Fruit fly (Drosophila melanogaster) whole organism, embryonic: ENCODE data around the gene CG3603.
A peak's percentile ranks its signal among the peaks of the same experiment; 100 is the strongest.

Experiments used
- ATbp ChIP-seq: fragments of 200-800 bp; sonication (Bioruptor generic); optimal IDR thresholded peaks from 2 replicates; lab custom pipeline; 2017; ENCODE audit warnings: missing biosample characterization, mild to moderate bottlenecking, missing genetic modification characterization, missing genetic modification reagents
- Awh ChIP-seq: fragments of 200-800 bp; sonication (Bioruptor generic); IDR thresholded peaks from 2 replicates; pipeline ENCODE4, ENCODE4 v1.3.6; 2022; ENCODE audit warnings: missing biosample characterization, missing genetic modification characterization
- CG10209 ChIP-seq: fragments of 200-800 bp; sonication (Bioruptor generic); optimal IDR thresholded peaks from 3 replicates; lab custom pipeline; 2017; ENCODE audit warnings: missing biosample characterization, mild to moderate bottlenecking, missing genetic modification characterization, missing genetic modification reagents
- CG10321 ChIP-seq: fragments of 200-800 bp; sonication (Bioruptor generic); IDR thresholded peaks from 2 replicates; pipeline ENCODE4 v1.3.6; 2022; ENCODE audit warnings: missing biosample characterization, missing genetic modification characterization
- CG11093 ChIP-seq: fragments of 200-800 bp; sonication (Bioruptor generic); IDR thresholded peaks from 3 replicates; pipeline ENCODE4 v1.3.6; 2022; ENCODE audit warnings: missing biosample characterization, missing genetic modification characterization
- CG11398 ChIP-seq: fragments of 200-800 bp; sonication (Bioruptor generic); optimal IDR thresholded peaks from 2 replicates; lab custom pipeline; 2016; ENCODE audit warnings: missing biosample characterization, missing genetic modification characterization
- CG12104 ChIP-seq: fragments of 200-800 bp; sonication (Bioruptor generic); optimal IDR thresholded peaks from 3 replicates; lab custom pipeline; 2016; ENCODE audit warnings: missing biosample characterization, missing genetic modification characterization
- CG13775 ChIP-seq: fragments of 200-800 bp; sonication (Bioruptor generic); optimal IDR thresholded peaks from 3 replicates; lab custom pipeline; 2017; ENCODE audit warnings: missing biosample characterization, mild to moderate bottlenecking, missing genetic modification characterization
- CG14667 ChIP-seq: fragments of 200-800 bp; sonication (Bioruptor generic); IDR thresholded peaks from 2 replicates; pipeline ENCODE4 v1.3.6; 2022; ENCODE audit warnings: missing biosample characterization, missing genetic modification characterization
- CG15269 ChIP-seq: fragments of 200-800 bp; sonication (Bioruptor generic); optimal IDR thresholded peaks from 2 replicates; lab custom pipeline; 2018; ENCODE audit warnings: missing biosample characterization, mild to moderate bottlenecking, missing genetic modification characterization, moderate library complexity
- CG1602 ChIP-seq: fragments of 200-800 bp; sonication (Bioruptor generic); optimal IDR thresholded peaks from 3 replicates; lab custom pipeline; 2016; ENCODE audit warnings: missing biosample characterization, missing genetic modification characterization
- CG17568 ChIP-seq: fragments of 200-800 bp; sonication (Bioruptor generic); optimal IDR thresholded peaks from 2 replicates; lab custom pipeline; 2018; ENCODE audit warnings: missing biosample characterization, mild to moderate bottlenecking, missing genetic modification characterization, moderate library complexity
- CG17612 ChIP-seq: fragments of 200-800 bp; sonication (Bioruptor generic); IDR thresholded peaks from 2 replicates; pipeline ENCODE4 v1.3.6; 2022; ENCODE audit warnings: missing biosample characterization, missing genetic modification characterization
- CG18599 ChIP-seq: fragments of 200-800 bp; sonication (Bioruptor generic); optimal IDR thresholded peaks from 3 replicates; lab custom pipeline; 2017; ENCODE audit warnings: missing biosample characterization, missing genetic modification characterization, mild to moderate bottlenecking, moderate library complexity, missing genetic modification reagents
- CG33213 ChIP-seq: fragments of 200-800 bp; sonication (Bioruptor generic); optimal IDR thresholded peaks from 3 replicates; lab custom pipeline; 2016; ENCODE audit warnings: missing biosample characterization, missing genetic modification characterization
- CG3726 ChIP-seq: fragments of 200-800 bp; sonication (Bioruptor generic); IDR thresholded peaks from 3 replicates; pipeline ENCODE4, ENCODE4 v1.3.6; 2022; ENCODE audit warnings: missing biosample characterization, missing genetic modification characterization
- CG43689 ChIP-seq: fragments of 200-800 bp; sonication (Bioruptor generic); IDR thresholded peaks from 2 replicates; pipeline ENCODE4 v1.3.6; 2022; ENCODE audit warnings: missing biosample characterization, missing genetic modification characterization
- CG4854 ChIP-seq: fragments of 200-800 bp; sonication (Bioruptor generic); optimal IDR thresholded peaks from 2 replicates; lab custom pipeline; 2016; ENCODE audit warnings: missing biosample characterization, missing genetic modification characterization, inconsistent platforms
- CG5180 ChIP-seq: fragments of 200-800 bp; sonication (Bioruptor generic); optimal IDR thresholded peaks from 3 replicates; lab custom pipeline; 2017; ENCODE audit warnings: missing biosample characterization, missing genetic modification characterization, mild to moderate bottlenecking, moderate library complexity, missing genetic modification reagents
- CG7271 ChIP-seq: fragments of 200-800 bp; sonication (Bioruptor generic); optimal IDR thresholded peaks from 2 replicates; lab custom pipeline; 2018; ENCODE audit warnings: missing biosample characterization, mild to moderate bottlenecking, missing genetic modification characterization, moderate library complexity
- CG7372 ChIP-seq: fragments of 200-800 bp; sonication (Bioruptor generic); IDR thresholded peaks from 2 replicates; pipeline ENCODE4 v1.3.6; 2022; ENCODE audit warnings: missing biosample characterization, missing genetic modification characterization
- CG7745 ChIP-seq: fragments of 200-800 bp; sonication (Bioruptor generic); optimal IDR thresholded peaks from 2 replicates; lab custom pipeline; 2018; ENCODE audit warnings: missing biosample characterization, mild to moderate bottlenecking, missing genetic modification characterization, moderate library complexity
- CG7839 ChIP-seq: fragments of 200-800 bp; sonication (Bioruptor generic); optimal IDR thresholded peaks from 3 replicates; lab custom pipeline; 2018; ENCODE audit warnings: missing biosample characterization, mild to moderate bottlenecking, missing genetic modification characterization, moderate library complexity
- CG7963 ChIP-seq: fragments of 200-800 bp; sonication (Bioruptor generic); IDR thresholded peaks from 3 replicates; pipeline ENCODE4 v1.3.6; 2022; ENCODE audit warnings: missing biosample characterization, missing genetic modification characterization; ENCODE audit not compliant: partially characterized antibody
- CG9437 ChIP-seq: fragments of 200-800 bp; sonication (Bioruptor generic); optimal IDR thresholded peaks from 2 replicates; lab custom pipeline; 2018; ENCODE audit warnings: missing biosample characterization, mild to moderate bottlenecking, missing genetic modification characterization
- Ets97D ChIP-seq: fragments of 200-800 bp; sonication (Bioruptor generic); optimal IDR thresholded peaks from 3 replicates; lab custom pipeline; 2016; ENCODE audit warnings: missing biosample characterization, missing genetic modification characterization
- H2.0 ChIP-seq: fragments of 200-800 bp; sonication (Bioruptor generic); IDR thresholded peaks from 2 replicates; pipeline ENCODE4 v1.3.6; 2022; ENCODE audit warnings: missing biosample characterization, missing genetic modification characterization
- HmgZ ChIP-seq: fragments of 200-800 bp; sonication (Bioruptor generic); optimal IDR thresholded peaks from 2 replicates; lab custom pipeline; 2018; ENCODE audit warnings: missing biosample characterization, mild to moderate bottlenecking, missing genetic modification characterization
- Hr3 ChIP-seq: fragments of 200-800 bp; sonication (Bioruptor generic); optimal IDR thresholded peaks from 3 replicates; lab custom pipeline; 2016; ENCODE audit warnings: missing biosample characterization, missing genetic modification characterization
- Hsf ChIP-seq: fragments of 200-800 bp; sonication (Bioruptor generic); optimal IDR thresholded peaks from 3 replicates; lab custom pipeline; 2016; ENCODE audit warnings: missing biosample characterization, missing genetic modification characterization
- Lim3 ChIP-seq: fragments of 200-800 bp; sonication (Bioruptor generic); IDR thresholded peaks from 2 replicates; pipeline ENCODE4 v1.3.6; 2022; ENCODE audit warnings: missing biosample characterization, missing genetic modification characterization
- Opbp ChIP-seq: fragments of 200-800 bp; sonication (Bioruptor generic); IDR thresholded peaks from 3 replicates; pipeline ENCODE4 v1.3.6; 2022; ENCODE audit warnings: missing biosample characterization, missing genetic modification characterization; ENCODE audit not compliant: partially characterized antibody
- abd-A ChIP-seq: fragments of 200-800 bp; sonication (Bioruptor generic); optimal IDR thresholded peaks from 3 replicates; lab custom pipeline; 2019; ENCODE audit warnings: missing biosample characterization, mild to moderate bottlenecking, missing genetic modification characterization, moderate library complexity
- bsh ChIP-seq, 2 experiments: fragments of 200-800 bp; sonication (Bioruptor generic); optimal IDR thresholded peaks; 2 replicates each; lab custom pipeline; 2017 to 2018; ENCODE audit warnings: mild to moderate bottlenecking in 2 of 2, missing biosample characterization in 2 of 2, missing genetic modification characterization in 2 of 2, moderate library complexity in 1 of 2
- danr ChIP-seq: fragments of 200-800 bp; sonication (Bioruptor generic); IDR thresholded peaks from 2 replicates; pipeline ENCODE4 v1.3.6; 2022; ENCODE audit warnings: missing biosample characterization, missing genetic modification characterization
- emc ChIP-seq: fragments of 200-800 bp; sonication (Bioruptor generic); optimal IDR thresholded peaks from 2 replicates; lab custom pipeline; 2016; ENCODE audit warnings: missing biosample characterization, missing genetic modification characterization
- exex ChIP-seq: fragments of 200-800 bp; sonication (Bioruptor generic); optimal IDR thresholded peaks from 4 replicates; lab custom pipeline; 2018; ENCODE audit warnings: missing biosample characterization, mild to moderate bottlenecking, missing genetic modification characterization, moderate library complexity
- gfzf ChIP-seq: fragments of 200-800 bp; sonication (Bioruptor generic); optimal IDR thresholded peaks from 2 replicates; lab custom pipeline; 2016; ENCODE audit warnings: missing biosample characterization, mild to moderate bottlenecking, missing genetic modification characterization, moderate library complexity
- hkb ChIP-seq, 2 experiments: fragments of 200-800 bp in 1 of 2; fragments of >200 bp in 1 of 2; sonication (Bioruptor generic) in 1 of 2; IDR thresholded peaks in 1 of 2; optimal IDR thresholded peaks in 1 of 2; 2 replicates each; pipeline versions ENCODE4 v1.3.6 to Lab custom; 2017 to 2022; ENCODE audit warnings: missing biosample characterization in 1 of 2, missing genetic modification characterization in 1 of 2
- jumu ChIP-seq: fragments of 200-800 bp; sonication (Bioruptor generic); optimal IDR thresholded peaks from 3 replicates; lab custom pipeline; 2016; ENCODE audit warnings: missing biosample characterization, missing genetic modification characterization
- lab ChIP-seq: fragments of 200-800 bp; sonication (Bioruptor generic); optimal IDR thresholded peaks from 3 replicates; lab custom pipeline; 2017; ENCODE audit warnings: missing biosample characterization, missing genetic modification characterization, mild to moderate bottlenecking, moderate library complexity, missing genetic modification reagents
- onecut ChIP-seq: fragments of 200-800 bp; sonication (Bioruptor generic); IDR thresholded peaks from 2 replicates; pipeline ENCODE4 v1.3.6; 2022; ENCODE audit warnings: missing biosample characterization, missing genetic modification characterization
- ranshi ChIP-seq: fragments of 200-800 bp; sonication (Bioruptor generic); IDR thresholded peaks from 2 replicates; pipeline ENCODE4 v1.3.6; 2022; ENCODE audit warnings: missing biosample characterization, missing genetic modification characterization
- sd ChIP-seq: fragments of 200-800 bp; sonication (Bioruptor generic); optimal IDR thresholded peaks from 3 replicates; lab custom pipeline; 2018; ENCODE audit warnings: missing biosample characterization, mild to moderate bottlenecking, missing genetic modification characterization, moderate library complexity
- sens ChIP-seq: fragments of 200-800 bp; sonication (Bioruptor generic); peaks from one replicate; lab custom pipeline; 2016; ENCODE audit warnings: missing biosample characterization, missing genetic modification characterization
- shn ChIP-seq: fragments of 200-800 bp; sonication (Bioruptor generic); optimal IDR thresholded peaks from 3 replicates; lab custom pipeline; 2016; ENCODE audit warnings: missing biosample characterization, missing genetic modification characterization
- slbo ChIP-seq: fragments of 200-800 bp; sonication (Bioruptor generic); IDR thresholded peaks from 2 replicates; pipeline ENCODE4 v1.3.6; 2022; ENCODE audit warnings: missing biosample characterization, missing genetic modification characterization
- tgo ChIP-seq: fragments of 200-800 bp; sonication (Bioruptor generic); IDR thresholded peaks from 3 replicates; pipeline ENCODE4 v1.3.6; 2022; ENCODE audit warnings: missing biosample characterization, missing genetic modification characterization
- tna ChIP-seq: fragments of 200-800 bp; sonication (Bioruptor generic); IDR thresholded peaks from 2 replicates; pipeline ENCODE4 v1.3.6; 2022; ENCODE audit warnings: missing biosample characterization, missing genetic modification characterization; ENCODE audit not compliant: partially characterized antibody
- usp ChIP-seq: fragments of >200 bp; optimal IDR thresholded peaks from 2 replicates; lab custom pipeline; 2017; ENCODE audit warnings: missing biosample characterization, missing genetic modification characterization

Gene CG3603

DNA sequence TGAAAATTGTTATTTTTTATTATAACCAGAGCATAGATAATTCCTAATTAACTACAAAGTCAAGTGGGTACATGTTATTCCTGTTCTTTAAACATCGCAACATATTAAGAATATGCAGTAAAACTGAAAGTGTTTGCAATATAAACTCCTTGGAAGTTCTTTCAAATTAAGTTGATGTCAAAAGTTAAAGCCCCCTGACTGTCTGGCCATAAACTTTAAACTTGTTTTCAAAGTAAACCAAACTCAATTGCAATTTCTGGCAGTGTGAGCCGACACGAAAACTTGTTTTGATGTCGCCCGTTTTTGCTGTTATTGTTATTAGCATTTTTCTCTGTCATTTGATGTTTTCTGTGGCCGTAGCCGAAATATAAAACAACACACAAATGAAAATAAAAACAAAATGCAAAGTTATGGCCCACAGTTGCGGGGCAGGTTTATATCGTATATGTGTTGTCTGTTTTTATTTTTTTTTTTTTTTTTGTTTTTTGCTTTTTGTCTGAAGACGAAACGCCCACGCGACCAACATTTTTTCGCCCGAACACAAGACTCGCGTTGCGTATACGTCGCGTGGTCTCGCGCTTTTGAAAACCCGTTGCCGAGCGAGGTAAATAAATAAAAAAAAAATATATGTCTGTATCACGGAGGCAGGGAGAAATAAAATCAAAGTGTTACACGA, 45.4 kb downstream of the CG3603 start (continued):
- TF ChIP-seq CG13775 = no peak
- peak; percentile 10 for TF ChIP-seq CG9437 (GFP tag; lab: Kevin White, UChicago)
- no peak for TF ChIP-seq ranshi (GFP tag; lab: Robert Waterston, UW)
- no peak for TF ChIP-seq Lim3
- no peak for TF ChIP-seq exex (tag; lab: Kevin White, UChicago)
- no peak for TF ChIP-seq danr (GFP tag; lab: Robert Waterston, UW)
- TF ChIP-seq CG7271 (tag; lab: Kevin White, UChicago) = no peak
- peak; percentile 8 for TF ChIP-seq CG15269 (tag; lab: Kevin White, UChicago)
- no peak for TF ChIP-seq Hr3 (GFP tag; lab: Kevin White, UChicago)
- TF ChIP-seq CG43689 (GFP tag; lab: Robert Waterston, UW) = no peak
- no peak for TF ChIP-seq lab
- no peak for TF ChIP-seq CG17568
- TF ChIP-seq bsh (GFP tag; optimal IDR thresholded peaks at IDR 0.05; lab: Kevin White, UChicago) = no peak
- TF ChIP-seq CG7839 = peak; percentile 50
- TF ChIP-seq usp (GFP tag; lab: Kevin White, UChicago) = no peak
- TF ChIP-seq CG12104 = no peak
- no peak for TF ChIP-seq CG7963 (GFP tag; lab: Robert Waterston, UW)
- TF ChIP-seq hkb (optimal IDR thresholded peaks at IDR 0.05; lab: Kevin White, UChicago) = no peak
- no peak for TF ChIP-seq hkb (GFP tag; IDR thresholded peaks at IDR 0.05; lab: Robert Waterston, UW)
- no peak for TF ChIP-seq CG17612 (GFP tag; lab: Robert Waterston, UW)
- TF ChIP-seq CG7745 = no peak
- no peak for TF ChIP-seq Opbp
- TF ChIP-seq HmgZ (tag; lab: Kevin White, UChicago) = no peak
- no peak for TF ChIP-seq CG11398 (GFP tag; lab: Kevin White, UChicago)
- peak; percentile 43; the same call in 2 of the 3 replicates for TF ChIP-seq tgo (GFP tag; lab: Robert Waterston, UW)
- TF ChIP-seq CG14667 (GFP tag; lab: Robert Waterston, UW) = no peak
- no peak for TF ChIP-seq CG10321
- no peak for TF ChIP-seq shn
- TF ChIP-seq tna (GFP tag; lab: Robert Waterston, UW) = no peak
- TF ChIP-seq slbo (GFP tag; lab: Robert Waterston, UW) = peak; percentile 30; the same call in 1 of the 2 replicates
- TF ChIP-seq CG11093 (GFP tag; lab: Robert Waterston, UW) = no peak
- TF ChIP-seq emc (GFP tag; lab: Kevin White, UChicago) = no peak
- TF ChIP-seq CG3726 = no peak
- TF ChIP-seq CG1602 (GFP tag; lab: Kevin White, UChicago) = no peak
- TF ChIP-seq CG4854 = no peak
- TF ChIP-seq jumu = no peak
- no peak for TF ChIP-seq CG7372 (GFP tag; lab: Robert Waterston, UW)
- no peak for TF ChIP-seq Hsf (GFP tag; lab: Kevin White, UChicago)
- TF ChIP-seq H2.0 (GFP tag; lab: Robert Waterston, UW) = 0 out of 2 replicates have a peak, but pooled peaks have one; percentile 20
- no peak for TF ChIP-seq gfzf (GFP tag; lab: Kevin White, UChicago)
- peak; percentile 69 for TF ChIP-seq sd
- no peak for TF ChIP-seq CG33213 (GFP tag; lab: Kevin White, UChicago)
- no peak for TF ChIP-seq Ets97D (GFP tag; lab: Kevin White, UChicago)
- TF ChIP-seq sens (GFP tag; lab: Kevin White, UChicago) = peak; percentile 75
- TF ChIP-seq CG10209 (GFP tag; lab: Kevin White, UChicago) = peak; percentile 28
- TF ChIP-seq CG18599 = no peak
- no peak for TF ChIP-seq CG5180 (GFP tag; lab: Kevin White, UChicago)
- TF ChIP-seq abd-A (tag; lab: Kevin White, UChicago) = peak; percentile 24
- no peak for TF ChIP-seq ATbp (GFP tag; lab: Kevin White, UChicago)
- no peak for TF ChIP-seq Awh (GFP tag; lab: Robert Waterston, UW)
- TF ChIP-seq onecut (GFP tag; lab: Robert Waterston, UW) = peak; percentile 4; the same call in 1 of the 2 replicates
